Worm (Caenorhabditis elegans) whole organism, L1 larva: ENCODE measurements around the gene tph-1.

Experiments
- C04F5.9 ChIP-seq: sonication (generic microtip); optimal IDR thresholded peaks from 2 replicates; lab custom pipeline; 2016; ENCODE audit warnings: missing genetic modification characterization, missing compliant biosample characterization
- C16A3.4 ChIP-seq: fragments of 150-350 bp; optimal IDR thresholded peaks from 2 replicates; lab custom pipeline; 2014; ENCODE audit warnings: missing biosample characterization, missing genetic modification characterization
- C34B4.2 ChIP-seq: sonication (generic microtip); optimal IDR thresholded peaks from 2 replicates; lab custom pipeline; 2017; ENCODE audit warnings: mild to moderate bottlenecking, missing genetic modification characterization, missing compliant biosample characterization
- aha-1 ChIP-seq: fragments of 150-350 bp; optimal IDR thresholded peaks from 2 replicates; lab custom pipeline; 2014; ENCODE audit warnings: missing biosample characterization, missing genetic modification characterization
- alr-1 ChIP-seq: fragments of 200-800 bp; sonication (Bioruptor generic); optimal IDR thresholded peaks from 2 replicates; lab custom pipeline; 2018; ENCODE audit warnings: borderline replicate concordance, mild to moderate bottlenecking, missing genetic modification characterization, missing compliant biosample characterization
- aly-2 ChIP-seq: fragments of 150-350 bp; optimal IDR thresholded peaks from 2 replicates; lab custom pipeline; 2014; ENCODE audit warnings: missing biosample characterization, missing genetic modification characterization
- blmp-1 ChIP-seq: fragments of 150-350 bp; optimal IDR thresholded peaks from 2 replicates; lab custom pipeline; 2014; ENCODE audit warnings: missing biosample characterization, missing genetic modification characterization
- ceh-63 ChIP-seq: fragments of 200-800 bp; sonication (Bioruptor generic); optimal IDR thresholded peaks from 2 replicates; lab custom pipeline; 2018; ENCODE audit warnings: mild to moderate bottlenecking, missing genetic modification characterization, missing compliant biosample characterization
- ceh-82 ChIP-seq, 3 experiments: fragments of 150-350 bp in 1 of 3; sonication (generic microtip) in 2 of 3; optimal IDR thresholded peaks; 2 replicates each; lab custom pipeline; 2014 to 2017; ENCODE audit warnings: missing biosample characterization in 3 of 3, missing genetic modification characterization in 3 of 3
- ces-1 ChIP-seq: fragments of 150-350 bp; optimal IDR thresholded peaks from 2 replicates; lab custom pipeline; 2014; ENCODE audit warnings: missing biosample characterization, missing genetic modification reagents, missing genetic modification characterization
- dpl-1 ChIP-seq, 3 experiments: fragments of 150-350 bp in 2 of 3; sonication (generic microtip) in 1 of 3; optimal IDR thresholded peaks; 2 replicates each; lab custom pipeline; 2014 to 2017; ENCODE audit warnings: missing biosample characterization in 3 of 3, missing genetic modification characterization in 3 of 3, missing genetic modification reagents in 3 of 3
- efl-1 ChIP-seq, 4 experiments: fragments of 150-350 bp; optimal IDR thresholded peaks in 3 of 4; peaks in 1 of 4; 1 replicate in 1 of 4; 2 replicates in 3 of 4; lab custom pipeline; 2014; ENCODE audit warnings: missing biosample characterization in 2 of 4, missing genetic modification characterization in 2 of 4, missing genetic modification reagents in 2 of 4
- elt-2 ChIP-seq: sonication (generic microtip); optimal IDR thresholded peaks from 2 replicates; lab custom pipeline; 2016; ENCODE audit warnings: missing genetic modification characterization, mild to moderate bottlenecking, inconsistent platforms, missing compliant biosample characterization, missing genetic modification reagents
- elt-3 ChIP-seq, 6 experiments: fragments of 150-350 bp in 1 of 6; sonication (generic microtip); optimal IDR thresholded peaks; 2 replicates each; lab custom pipeline; 2017 to 2018; ENCODE audit warnings: missing biosample characterization in 6 of 6, missing genetic modification characterization in 6 of 6, inconsistent platforms in 1 of 6
- ets-5 ChIP-seq: fragments of 200-800 bp; sonication (Bioruptor generic); IDR thresholded peaks from 2 replicates; pipeline ENCODE4 v1.3.6; 2022; ENCODE audit warnings: missing genetic modification characterization, missing compliant biosample characterization
- fkh-8 ChIP-seq: sonication (generic microtip); optimal IDR thresholded peaks from 2 replicates; lab custom pipeline; 2016; ENCODE audit warnings: mild to moderate bottlenecking, missing genetic modification characterization, missing compliant biosample characterization
- grh-1 ChIP-seq: fragments of 200-800 bp; sonication (Bioruptor generic); IDR thresholded peaks from 2 replicates; pipeline ENCODE4 v1.3.6; 2022; ENCODE audit warnings: missing genetic modification reagents, missing genetic modification characterization, missing compliant biosample characterization
- hlh-17 ChIP-seq: fragments of 200-800 bp; sonication (Bioruptor generic); optimal IDR thresholded peaks from 2 replicates; lab custom pipeline; 2018; ENCODE audit warnings: missing genetic modification characterization, mild to moderate bottlenecking, missing compliant biosample characterization, moderate library complexity, borderline replicate concordance
- irx-1 ChIP-seq: sonication (generic microtip); optimal IDR thresholded peaks from 2 replicates; lab custom pipeline; 2016; ENCODE audit warnings: missing genetic modification characterization, missing compliant biosample characterization
- isw-1 ChIP-seq: fragments of 200-800 bp; sonication (Bioruptor generic); IDR thresholded peaks from 2 replicates; pipeline ENCODE4 v1.3.6; 2022; ENCODE audit warnings: missing genetic modification characterization, missing compliant biosample characterization
- lin-13 ChIP-seq: fragments of 150-350 bp; optimal IDR thresholded peaks from 2 replicates; lab custom pipeline; 2014; ENCODE audit warnings: missing biosample characterization, missing genetic modification reagents, missing genetic modification characterization
- lin-14 ChIP-seq: fragments of 200-800 bp; sonication (Bioruptor generic); optimal IDR thresholded peaks from 2 replicates; lab custom pipeline; 2018; ENCODE audit warnings: mild to moderate bottlenecking, missing genetic modification characterization, moderate library complexity, missing compliant biosample characterization
- lin-15B ChIP-seq: fragments of 150-350 bp; sonication (generic microtip); optimal IDR thresholded peaks from 3 replicates; lab custom pipeline; 2014; ENCODE audit warnings: missing biosample characterization, missing genetic modification characterization
- lin-35 ChIP-seq, 2 experiments: fragments of 150-350 bp; optimal IDR thresholded peaks; 2 replicates each; lab custom pipeline; 2014; ENCODE audit warnings: missing biosample characterization in 2 of 2, missing genetic modification characterization in 2 of 2, missing genetic modification reagents in 2 of 2
- lir-3 ChIP-seq: sonication (generic microtip); optimal IDR thresholded peaks from 2 replicates; lab custom pipeline; 2016; ENCODE audit warnings: mild to moderate bottlenecking, missing genetic modification characterization, moderate library complexity, missing compliant biosample characterization; ENCODE audit not compliant: poor library complexity
- lsy-2 ChIP-seq, 2 experiments: fragments of 150-350 bp; optimal IDR thresholded peaks; 2 replicates each; lab custom pipeline; 2014; ENCODE audit warnings: missing biosample characterization in 2 of 2, missing genetic modification characterization in 2 of 2
- mab-9 ChIP-seq: fragments of 200-800 bp; sonication (Bioruptor generic); IDR thresholded peaks from 2 replicates; pipeline ENCODE4 v1.3.6; 2022; ENCODE audit warnings: missing genetic modification reagents, missing genetic modification characterization, missing compliant biosample characterization
- mdl-1 ChIP-seq, 2 experiments: fragments of 150-350 bp; optimal IDR thresholded peaks; 2 replicates each; lab custom pipeline; 2014 to 2017; ENCODE audit warnings: missing biosample characterization in 2 of 2, missing genetic modification characterization in 2 of 2, inconsistent platforms in 1 of 2
- mef-2 ChIP-seq: fragments of 150-350 bp; optimal IDR thresholded peaks from 2 replicates; lab custom pipeline; 2014; ENCODE audit warnings: missing biosample characterization, missing genetic modification characterization
- mep-1 ChIP-seq: fragments of 150-350 bp; optimal IDR thresholded peaks from 2 replicates; lab custom pipeline; 2014; ENCODE audit warnings: missing biosample characterization, missing genetic modification characterization
- nhr-11 ChIP-seq: fragments of 150-350 bp; optimal IDR thresholded peaks from 2 replicates; lab custom pipeline; 2014; ENCODE audit warnings: missing biosample characterization, missing genetic modification characterization
- nhr-12 ChIP-seq: sonication (generic microtip); optimal IDR thresholded peaks from 2 replicates; lab custom pipeline; 2017; ENCODE audit warnings: missing biosample characterization, missing genetic modification characterization
- nhr-19 ChIP-seq: fragments of 200-800 bp; sonication (Bioruptor generic); conservative IDR thresholded peaks from 2 replicates; pipeline ENCODE4 v1.3.6; 2022; ENCODE audit warnings: missing genetic modification characterization, missing compliant biosample characterization
- nhr-20 ChIP-seq: sonication (generic microtip); optimal IDR thresholded peaks from 2 replicates; lab custom pipeline; 2016; ENCODE audit warnings: mild to moderate bottlenecking, missing genetic modification characterization, missing compliant biosample characterization
- nhr-28 ChIP-seq: fragments of 150-350 bp; optimal IDR thresholded peaks from 2 replicates; lab custom pipeline; 2014; ENCODE audit warnings: missing biosample characterization, missing genetic modification characterization
- nhr-71 ChIP-seq: sonication (generic microtip); optimal IDR thresholded peaks from 2 replicates; lab custom pipeline; 2016; ENCODE audit warnings: mild to moderate bottlenecking, missing genetic modification characterization, moderate library complexity, missing compliant biosample characterization
- nhr-84 ChIP-seq: sonication (generic microtip); optimal IDR thresholded peaks from 2 replicates; lab custom pipeline; 2017; ENCODE audit warnings: missing biosample characterization, missing genetic modification characterization
- nhr-85 ChIP-seq: sonication (generic microtip); peaks from one replicate; lab custom pipeline; 2016; ENCODE audit warnings: missing genetic modification characterization, inconsistent platforms, missing compliant biosample characterization
- nhr-90 ChIP-seq: sonication (generic microtip); optimal IDR thresholded peaks from 2 replicates; lab custom pipeline; 2016; ENCODE audit warnings: mild to moderate bottlenecking, missing genetic modification characterization, missing compliant biosample characterization; ENCODE audit not compliant: poor library complexity
- pax-3 ChIP-seq: fragments of 200-800 bp; sonication (Bioruptor generic); optimal IDR thresholded peaks from 2 replicates; lab custom pipeline; 2018; ENCODE audit warnings: mild to moderate bottlenecking, missing genetic modification characterization, moderate library complexity, missing compliant biosample characterization
- pqm-1 ChIP-seq: sonication (generic microtip); optimal IDR thresholded peaks from 3 replicates; lab custom pipeline; 2017; ENCODE audit warnings: missing biosample characterization, missing genetic modification characterization
- skn-1 ChIP-seq: fragments of 150-350 bp; optimal IDR thresholded peaks from 2 replicates; lab custom pipeline; 2014; ENCODE audit warnings: missing biosample characterization, missing genetic modification characterization
- sox-4 ChIP-seq: sonication (generic microtip); optimal IDR thresholded peaks from 2 replicates; lab custom pipeline; 2016; ENCODE audit warnings: missing genetic modification characterization, missing compliant biosample characterization
- tbx-2 ChIP-seq: sonication (generic microtip); optimal IDR thresholded peaks from 2 replicates; lab custom pipeline; 2016; ENCODE audit warnings: missing genetic modification characterization, missing compliant biosample characterization
- unc-130 ChIP-seq: fragments of 150-350 bp; optimal IDR thresholded peaks from 2 replicates; lab custom pipeline; 2017; ENCODE audit warnings: missing biosample characterization, missing genetic modification characterization, inconsistent platforms
- unc-62 ChIP-seq: fragments of 150-350 bp; optimal IDR thresholded peaks from 2 replicates; lab custom pipeline; 2014; ENCODE audit warnings: missing biosample characterization, missing genetic modification reagents, missing genetic modification characterization
- unc-86 ChIP-seq: sonication (generic microtip); optimal IDR thresholded peaks from 2 replicates; lab custom pipeline; 2016; ENCODE audit warnings: missing genetic modification characterization, missing compliant biosample characterization
- unc-98 ChIP-seq: fragments of 200-800 bp; sonication (Bioruptor generic); IDR thresholded peaks from 2 replicates; pipeline ENCODE4 v1.3.6; 2022; ENCODE audit warnings: missing genetic modification characterization, missing compliant biosample characterization
- vab-15 ChIP-seq: sonication (generic microtip); optimal IDR thresholded peaks from 2 replicates; lab custom pipeline; 2017; ENCODE audit warnings: missing genotype, mild to moderate bottlenecking, missing genetic modification characterization, missing compliant biosample characterization
- zip-4 ChIP-seq: fragments of 200-800 bp; sonication (Bioruptor generic); optimal IDR thresholded peaks from 2 replicates; lab custom pipeline; 2018; ENCODE audit warnings: mild to moderate bottlenecking, missing genetic modification characterization, moderate library complexity, missing compliant biosample characterization
- ztf-11 ChIP-seq, 2 experiments: sonication (generic microtip); optimal IDR thresholded peaks; 2 replicates each; lab custom pipeline; 2016 to 2017; ENCODE audit warnings: missing genetic modification characterization in 2 of 2, missing biosample characterization in 1 of 2, missing compliant biosample characterization in 1 of 2
- ztf-4 ChIP-seq: fragments of 150-350 bp; optimal IDR thresholded peaks from 2 replicates; lab custom pipeline; 2014; ENCODE audit warnings: missing biosample characterization, missing genetic modification characterization

Gene tph-1

ce11 chrII:7528210-7528609 is 20.9 kb upstream of the tph-1 start:
- TF ChIP-seq nhr-11 (tag; lab: Kevin White, UChicago), result no peak
- TF ChIP-seq vab-15, result peak; percentile 29
- TF ChIP-seq unc-98 (GFP tag; lab: Robert Waterston, UW), result no peak
- TF ChIP-seq nhr-12, result no peak
- peak in 1 of 2 experiments; percentile 82 for TF ChIP-seq lin-35 (GFP tag; optimal IDR thresholded peaks at IDR 0.05; lab: Kevin White, UChicago)
- TF ChIP-seq irx-1 (tag; lab: Kevin White, UChicago), result no peak
- TF ChIP-seq mab-9, result no peak
- TF ChIP-seq unc-130 (tag; lab: Kevin White, UChicago), result peak; percentile 64
- no peak for TF ChIP-seq mef-2 (tag; lab: Kevin White, UChicago)
- TF ChIP-seq ces-1, result no peak
- TF ChIP-seq hlh-17 (GFP tag; lab: Kevin White, UChicago), result no peak
- peak; percentile 94 for TF ChIP-seq nhr-85
- no peak for TF ChIP-seq unc-86 (tag; lab: Kevin White, UChicago)
- TF ChIP-seq C16A3.4 (tag; lab: Kevin White, UChicago), result peak; percentile 24
- peak; percentile 82 for TF ChIP-seq nhr-90 (tag; lab: Kevin White, UChicago)
- no peak for TF ChIP-seq ceh-82 (tag; optimal IDR thresholded peaks at IDR 0.05; lab: Kevin White, UChicago)
- peak; percentile 84 for TF ChIP-seq grh-1 (GFP tag; lab: Robert Waterston, UW)
- no peak for TF ChIP-seq lin-15B (tag; lab: Kevin White, UChicago)
- TF ChIP-seq nhr-20, result peak; percentile 89
- TF ChIP-seq ztf-11 (tag; optimal IDR thresholded peaks at IDR 0.05; lab: Kevin White, UChicago), result no peak
- peak; percentile 42 for TF ChIP-seq ztf-4 (tag; lab: Kevin White, UChicago)
- peak; percentile 98 for TF ChIP-seq blmp-1 (tag; lab: Kevin White, UChicago)
- no peak for TF ChIP-seq unc-62 (GFP tag; lab: Kevin White, UChicago)
- TF ChIP-seq lsy-2 (tag; optimal IDR thresholded peaks at IDR 0.05; lab: Kevin White, UChicago), result no peak
- TF ChIP-seq ceh-63 (GFP tag; lab: Kevin White, UChicago), result no peak
- TF ChIP-seq lin-13 (GFP tag; lab: Kevin White, UChicago), result peak; percentile 3
- peak; percentile 71 for TF ChIP-seq lin-14 (GFP tag; lab: Kevin White, UChicago)
- peak; percentile 64 for TF ChIP-seq tbx-2
- TF ChIP-seq skn-1, result no peak
- TF ChIP-seq elt-2 (tag; lab: Kevin White, UChicago), result peak; percentile 96
- no peak for TF ChIP-seq nhr-84 (tag; lab: Kevin White, UChicago)
- peak in 2 of 6 experiments; percentile 92 to 95 for TF ChIP-seq elt-3 (tag; optimal IDR thresholded peaks at IDR 0.05; lab: Kevin White, UChicago)
- peak; percentile 5 to 45 (median 17) for TF ChIP-seq dpl-1 (GFP tag; optimal IDR thresholded peaks at IDR 0.05; lab: Kevin White, UChicago)
- no peak for TF ChIP-seq sox-4 (tag; lab: Kevin White, UChicago)
- TF ChIP-seq zip-4, result no peak
- TF ChIP-seq pax-3 (tag; lab: Kevin White, UChicago), result peak; percentile 48
- no peak for TF ChIP-seq aha-1 (tag; lab: Kevin White, UChicago)
- TF ChIP-seq pqm-1, result no peak
- no peak for TF ChIP-seq C04F5.9 (tag; lab: Kevin White, UChicago)
- TF ChIP-seq nhr-28 (tag; lab: Kevin White, UChicago), result no peak
- TF ChIP-seq alr-1 (tag; lab: Kevin White, UChicago), result no peak
- peak; percentile 23 for TF ChIP-seq mep-1 (tag; lab: Kevin White, UChicago)
- no peak for TF ChIP-seq aly-2 (tag; lab: Kevin White, UChicago)
- TF ChIP-seq C34B4.2 (tag; lab: Kevin White, UChicago), result no peak
- no peak for TF ChIP-seq ets-5 (GFP tag; lab: Robert Waterston, UW)
- TF ChIP-seq lir-3, result peak; percentile 31
- TF ChIP-seq nhr-71 (tag; lab: Kevin White, UChicago), result peak; percentile 86
- peak in 1 of 2 experiments; percentile 8 for TF ChIP-seq efl-1 (optimal IDR thresholded peaks at IDR 0.05; lab: Kevin White, UChicago)
- peak in 1 of 2 experiments; percentile 91 for TF ChIP-seq efl-1 (GFP tag; optimal IDR thresholded peaks at IDR 0.05 in 1 of 2; lab: Kevin White, UChicago)
- TF ChIP-seq mdl-1 (tag; optimal IDR thresholded peaks at IDR 0.05; lab: Kevin White, UChicago), result peak in 1 of 2 experiments; percentile 90
- no peak for TF ChIP-seq isw-1 (GFP tag; lab: Robert Waterston, UW)
- TF ChIP-seq fkh-8, result no peak
- TF ChIP-seq nhr-19 (GFP tag; lab: Robert Waterston, UW), result peak; percentile 81
